Worm (Caenorhabditis elegans) whole organism, late embryonic: ENCODE data around the gene best-6.

Experiments
- C38D4.7 ChIP-seq: fragments of 200-800 bp; sonication (Bioruptor generic); optimal IDR thresholded peaks from 2 replicates; lab custom pipeline; 2018; ENCODE audit warnings: mild to moderate bottlenecking, missing genetic modification characterization, moderate library complexity, missing compliant biosample characterization
- F13H6.1 ChIP-seq: sonication (generic microtip); optimal IDR thresholded peaks from 2 replicates; lab custom pipeline; 2016; ENCODE audit warnings: missing genetic modification characterization, missing compliant biosample characterization
- T23F11.4 ChIP-seq: fragments of 200-800 bp; sonication (Bioruptor generic); optimal IDR thresholded peaks from 2 replicates; lab custom pipeline; 2018; ENCODE audit warnings: mild to moderate bottlenecking, missing genetic modification characterization, missing compliant biosample characterization
- Y22D7AL.16 ChIP-seq: sonication (generic microtip); optimal IDR thresholded peaks from 2 replicates; lab custom pipeline; 2016; ENCODE audit warnings: missing genetic modification characterization, missing compliant biosample characterization
- ceh-14 ChIP-seq: sonication (generic microtip); optimal IDR thresholded peaks from 2 replicates; lab custom pipeline; 2016; ENCODE audit warnings: missing genotype, missing genetic modification characterization, missing compliant biosample characterization
- ceh-18 ChIP-seq: sonication (generic microtip); optimal IDR thresholded peaks from 2 replicates; lab custom pipeline; 2016; ENCODE audit warnings: missing genetic modification characterization, missing compliant biosample characterization
- ceh-19 ChIP-seq: fragments of 200-800 bp; sonication (Bioruptor generic); optimal IDR thresholded peaks from 2 replicates; lab custom pipeline; 2018; ENCODE audit warnings: mild to moderate bottlenecking, missing genetic modification characterization, missing compliant biosample characterization
- ceh-2 ChIP-seq: sonication (generic microtip); optimal IDR thresholded peaks from 2 replicates; lab custom pipeline; 2016; ENCODE audit warnings: missing genotype, missing genetic modification characterization, missing compliant biosample characterization
- ceh-24 ChIP-seq: sonication (generic microtip); optimal IDR thresholded peaks from 2 replicates; lab custom pipeline; 2016; ENCODE audit warnings: mild to moderate bottlenecking, missing genetic modification characterization, missing compliant biosample characterization
- ceh-30 ChIP-seq: fragments of 150-350 bp; optimal IDR thresholded peaks from 2 replicates; lab custom pipeline; 2014; ENCODE audit warnings: missing biosample characterization, missing genetic modification characterization
- ceh-31 ChIP-seq: sonication (generic microtip); optimal IDR thresholded peaks from 2 replicates; lab custom pipeline; 2016; ENCODE audit warnings: missing genetic modification characterization, missing compliant biosample characterization
- ceh-34 ChIP-seq: sonication (generic microtip); optimal IDR thresholded peaks from 2 replicates; lab custom pipeline; 2016; ENCODE audit warnings: mild to moderate bottlenecking, missing genetic modification characterization, missing compliant biosample characterization
- ceh-9 ChIP-seq: sonication (generic microtip); optimal IDR thresholded peaks from 2 replicates; lab custom pipeline; 2016; ENCODE audit warnings: mild to moderate bottlenecking, missing genetic modification characterization, inconsistent platforms, missing compliant biosample characterization
- che-1 ChIP-seq: sonication (generic microtip); optimal IDR thresholded peaks from 2 replicates; lab custom pipeline; 2016; ENCODE audit warnings: mild to moderate bottlenecking, missing genetic modification characterization, missing compliant biosample characterization
- dve-1 ChIP-seq: sonication (generic microtip); optimal IDR thresholded peaks from 2 replicates; lab custom pipeline; 2017; ENCODE audit warnings: antibody characterized with exemption, mild to moderate bottlenecking, missing genetic modification characterization, missing compliant biosample characterization
- ets-4 ChIP-seq: sonication (generic microtip); optimal IDR thresholded peaks from 2 replicates; lab custom pipeline; 2016; ENCODE audit warnings: missing genetic modification characterization, missing compliant biosample characterization
- fax-1 ChIP-seq: sonication (generic microtip); optimal IDR thresholded peaks from 2 replicates; lab custom pipeline; 2016; ENCODE audit warnings: missing genotype, missing genetic modification characterization, missing compliant biosample characterization
- fkh-6 ChIP-seq: sonication (generic microtip); optimal IDR thresholded peaks from 2 replicates; lab custom pipeline; 2016; ENCODE audit warnings: missing genetic modification characterization, missing compliant biosample characterization
- gmeb-2 ChIP-seq: sonication (generic microtip); optimal IDR thresholded peaks from 2 replicates; lab custom pipeline; 2016; ENCODE audit warnings: missing genetic modification characterization, inconsistent platforms, missing compliant biosample characterization
- hlh-15 ChIP-seq: sonication (generic microtip); optimal IDR thresholded peaks from 2 replicates; lab custom pipeline; 2016; ENCODE audit warnings: missing genetic modification characterization, missing compliant biosample characterization
- lim-6 ChIP-seq: sonication (generic microtip); optimal IDR thresholded peaks from 2 replicates; lab custom pipeline; 2016; ENCODE audit warnings: missing genetic modification characterization, missing compliant biosample characterization
- mec-3 ChIP-seq: sonication (generic microtip); optimal IDR thresholded peaks from 2 replicates; lab custom pipeline; 2016; ENCODE audit warnings: borderline replicate concordance, missing genetic modification characterization, missing compliant biosample characterization
- nfya-1 ChIP-seq: sonication (generic microtip); optimal IDR thresholded peaks from 2 replicates; lab custom pipeline; 2017; ENCODE audit warnings: missing genetic modification characterization, mild to moderate bottlenecking, missing compliant biosample characterization, antibody characterized with exemption, moderate library complexity
- nhr-11 ChIP-seq: fragments of 150-350 bp; optimal IDR thresholded peaks from 2 replicates; lab custom pipeline; 2014; ENCODE audit warnings: missing biosample characterization, missing genetic modification characterization
- odd-2 ChIP-seq: sonication (generic microtip); optimal IDR thresholded peaks from 2 replicates; lab custom pipeline; 2017; ENCODE audit warnings: antibody characterized with exemption, mild to moderate bottlenecking, missing genetic modification characterization, missing compliant biosample characterization
- pag-3 ChIP-seq: sonication (generic microtip); optimal IDR thresholded peaks from 2 replicates; lab custom pipeline; 2016; ENCODE audit warnings: missing compliant biosample characterization, missing genetic modification characterization, borderline replicate concordance
- pha-2 ChIP-seq: sonication (generic microtip); optimal IDR thresholded peaks from 2 replicates; lab custom pipeline; 2017; ENCODE audit warnings: mild to moderate bottlenecking, missing genetic modification characterization, missing compliant biosample characterization
- pqm-1 ChIP-seq: sonication (generic microtip); optimal IDR thresholded peaks from 2 replicates; lab custom pipeline; 2016; ENCODE audit warnings: missing genetic modification characterization, missing compliant biosample characterization
- pros-1 ChIP-seq: fragments of 150-350 bp; optimal IDR thresholded peaks from 2 replicates; lab custom pipeline; 2014; ENCODE audit warnings: missing biosample characterization, missing genetic modification reagents, missing genetic modification characterization
- ref-2 ChIP-seq: sonication (generic microtip); optimal IDR thresholded peaks from 2 replicates; lab custom pipeline; 2016; ENCODE audit warnings: missing genetic modification characterization, missing compliant biosample characterization
- rnt-1 ChIP-seq: sonication (generic microtip); optimal IDR thresholded peaks from 2 replicates; lab custom pipeline; 2016; ENCODE audit warnings: missing genetic modification characterization, missing compliant biosample characterization
- syd-9 ChIP-seq: sonication (generic microtip); optimal IDR thresholded peaks from 2 replicates; lab custom pipeline; 2016; ENCODE audit warnings: mild to moderate bottlenecking, missing genetic modification characterization, moderate library complexity, missing compliant biosample characterization
- tbx-2 ChIP-seq: sonication (generic microtip); optimal IDR thresholded peaks from 2 replicates; lab custom pipeline; 2016; ENCODE audit warnings: missing genetic modification characterization, missing compliant biosample characterization
- unc-3 ChIP-seq, 2 experiments: fragments of 200-800 bp in 1 of 2; sonication (Bioruptor generic) in 1 of 2; sonication (generic microtip) in 1 of 2; conservative IDR thresholded peaks in 1 of 2; optimal IDR thresholded peaks in 1 of 2; 2 replicates each; pipeline versions ENCODE4 v1.3.6 to Lab custom; 2016 to 2022; ENCODE audit warnings: missing compliant biosample characterization in 2 of 2, missing genetic modification characterization in 2 of 2, missing genetic modification reagents in 1 of 2
- unc-42 ChIP-seq: sonication (generic microtip); optimal IDR thresholded peaks from 2 replicates; lab custom pipeline; 2016; ENCODE audit warnings: missing genotype, missing genetic modification characterization, missing compliant biosample characterization
- unc-55 ChIP-seq: sonication (generic microtip); optimal IDR thresholded peaks from 2 replicates; lab custom pipeline; 2017; ENCODE audit warnings: missing biosample characterization, missing genetic modification reagents, missing genetic modification characterization
- unc-86 ChIP-seq: sonication (generic microtip); optimal IDR thresholded peaks from 2 replicates; lab custom pipeline; 2016; ENCODE audit warnings: missing genetic modification characterization, missing compliant biosample characterization
- zip-5 ChIP-seq: sonication (generic microtip); optimal IDR thresholded peaks from 2 replicates; lab custom pipeline; 2016; ENCODE audit warnings: missing genetic modification characterization, missing compliant biosample characterization

best-6 gene

ce11 chrIV:5028978-5029377 is at the start of gene best-6, which contains the start of gene C09B9.2:
TSS of gene best-6 (minus strand) at chrIV:5029078.
TSS of gene C09B9.2 (plus strand) at chrIV:5029291.
- TF ChIP-seq dve-1 (tag; lab: Kevin White, UChicago) (no peak), zip-5 (tag; lab: Kevin White, UChicago) (no peak), ets-4 (no peak), unc-42 (tag; lab: Kevin White, UChicago) (no peak), nhr-11 (no peak), ceh-2 (tag; lab: Kevin White, UChicago) (no peak), pqm-1 (tag; lab: Kevin White, UChicago) (no peak), ceh-18 (tag; lab: Kevin White, UChicago) (no peak), che-1 (tag; lab: Kevin White, UChicago) (no peak)

- TF ChIP-seq ceh-30 (no peak), pag-3 (tag; lab: Kevin White, UChicago) (no peak), unc-55 (GFP tag; lab: Kevin White, UChicago) (peak; percentile 18), Y22D7AL.16 (tag; lab: Kevin White, UChicago) (peak; percentile 16), T23F11.4 (no peak), ref-2 (tag; lab: Kevin White, UChicago) (peak; percentile 61), ceh-19 (GFP tag; lab: Kevin White, UChicago) (no peak), unc-86 (tag; lab: Kevin White, UChicago) (no peak), tbx-2 (tag; lab: Kevin White, UChicago) (peak; percentile 26), ceh-31 (peak; percentile 18), nfya-1 (peak; percentile 74), pros-1 (no peak), F13H6.1 (tag; lab: Kevin White, UChicago) (no peak)
Observed at ce11 chrIV:5077918-5078317, 49.0 kb upstream of the best-6 start.

- TF ChIP-seq ceh-14 (no peak), lim-6 (no peak), ceh-31 (peak; percentile 11), fkh-6 (no peak), rnt-1 (tag; lab: Kevin White, UChicago) (no peak), unc-55 (GFP tag; lab: Kevin White, UChicago) (peak; percentile 71), fax-1 (tag; lab: Kevin White, UChicago) (no peak), unc-3 (GFP tag; conservative IDR thresholded peaks at IDR 0.05; lab: Robert Waterston, UW) (no peak), unc-3 (tag; optimal IDR thresholded peaks at IDR 0.05; lab: Kevin White, UChicago) (no peak), C38D4.7 (GFP tag; lab: Kevin White, UChicago) (no peak), ceh-18 (tag; lab: Kevin White, UChicago) (no peak), odd-2 (tag; lab: Kevin White, UChicago) (no peak), ceh-34 (no peak), ceh-2 (tag; lab: Kevin White, UChicago) (no peak), gmeb-2 (no peak), T23F11.4 (no peak), dve-1 (tag; lab: Kevin White, UChicago) (no peak), hlh-15 (tag; lab: Kevin White, UChicago) (no peak), pqm-1 (tag; lab: Kevin White, UChicago) (no peak), mec-3 (tag; lab: Kevin White, UChicago) (no peak), ceh-9 (tag; lab: Kevin White, UChicago) (no peak), unc-42 (tag; lab: Kevin White, UChicago) (no peak), pha-2 (no peak), ceh-24 (tag; lab: Kevin White, UChicago) (no peak), syd-9 (tag; lab: Kevin White, UChicago) (no peak), unc-86 (tag; lab: Kevin White, UChicago) (no peak), nfya-1 (peak; percentile 6)
Observed at ce11 chrIV:5076607-5077006, 47.7 kb upstream of the best-6 start.
